Worm (Caenorhabditis elegans): Measurements from ENCODE around the gene str-256.

The str-256 gene

DNA sequence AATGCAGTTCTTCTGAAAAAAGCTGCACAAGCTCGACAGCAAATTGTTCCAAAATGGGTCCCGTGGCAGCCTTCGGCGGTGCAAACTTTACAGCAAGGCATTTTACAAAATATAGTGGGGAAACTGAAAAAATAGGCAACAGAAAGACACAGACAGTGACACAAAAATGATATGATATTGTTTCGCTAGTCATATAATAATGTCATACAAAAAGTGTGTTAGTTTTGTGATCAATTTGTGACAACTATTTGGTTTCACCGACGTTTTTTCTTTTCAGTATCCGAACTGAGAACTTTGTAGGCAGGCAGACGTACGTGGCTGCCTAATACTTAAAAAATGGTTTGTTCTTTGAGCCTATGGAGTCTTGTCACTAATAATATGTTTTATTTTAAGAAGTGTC is 18.3 kb upstream of the str-256 start, which contains the start of gene nhr-210:
Gene nhr-210, minus strand, starts transcription at position 101 of the 400 bp plus-strand sequence.
- TF ChIP-seq mep-1 (tag; optimal IDR thresholded peaks at IDR 0.05) = no peak
- TF ChIP-seq pha-4 (tag; optimal IDR thresholded peaks at IDR 0.05) = no peak
- TF ChIP-seq zip-8 (tag; optimal IDR thresholded peaks at IDR 0.05) = no peak
- TF ChIP-seq nhr-237 (tag; optimal IDR thresholded peaks at IDR 0.05) = no peak
- TF ChIP-seq flh-1 (GFP tag; optimal IDR thresholded peaks at IDR 0.05) = no peak
- TF ChIP-seq cnd-1 (tag; optimal IDR thresholded peaks at IDR 0.05) = no peak
- TF ChIP-seq ces-1 (GFP tag; optimal IDR thresholded peaks at IDR 0.05) = no peak
- no peak for TF ChIP-seq ztf-11 (tag; optimal IDR thresholded peaks at IDR 0.05)
- TF ChIP-seq elt-3 (tag; optimal IDR thresholded peaks at IDR 0.05) = no peak
- no peak for TF ChIP-seq ceh-43 (GFP tag; optimal IDR thresholded peaks at IDR 0.05)
- no peak for TF ChIP-seq ceh-39 (tag; optimal IDR thresholded peaks at IDR 0.05)
- TF ChIP-seq unc-62 (GFP tag; optimal IDR thresholded peaks at IDR 0.05) = no peak
- no peak for TF ChIP-seq blmp-1 (tag; optimal IDR thresholded peaks at IDR 0.05)
- TF ChIP-seq lin-32 (GFP tag; optimal IDR thresholded peaks at IDR 0.05) = no peak
- no peak for TF ChIP-seq ceh-83 (GFP tag; optimal IDR thresholded peaks at IDR 0.05)
- no peak for TF ChIP-seq drap-1 (GFP tag; optimal IDR thresholded peaks at IDR 0.05)
- TF ChIP-seq elt-1 (tag; optimal IDR thresholded peaks at IDR 0.05; ENCODE audit: borderline replicate concordance, insufficient read depth) = no peak
- no peak for TF ChIP-seq mls-2 (tag; optimal IDR thresholded peaks at IDR 0.05)
- TF ChIP-seq lsy-2 (tag; optimal IDR thresholded peaks at IDR 0.05) = no peak

DNA sequence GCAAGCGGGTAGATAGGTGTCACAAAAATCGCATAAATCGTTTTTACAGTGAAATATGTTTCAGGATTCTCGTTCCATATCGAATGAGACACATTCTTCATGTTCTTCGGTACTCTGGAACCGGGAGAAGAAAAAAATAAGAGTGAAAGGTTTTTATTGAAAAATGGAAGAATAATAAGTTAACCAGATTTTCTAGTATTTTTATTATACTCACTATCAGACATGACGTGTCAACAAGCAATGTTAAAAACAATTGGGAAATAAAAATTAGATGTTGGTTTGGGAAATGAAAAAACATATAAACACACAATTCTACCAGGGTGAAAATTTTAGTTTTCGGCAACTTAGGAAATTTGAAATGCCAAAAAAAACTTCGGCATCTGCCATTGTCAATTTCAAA is 11.3 kb upstream of the str-256 start, which contains the start of gene srh-37:
Gene srh-37, minus strand, starts transcription at position 101 of the 400 bp plus-strand sequence.
- TF ChIP-seq M03D4.4 (tag; optimal IDR thresholded peaks at IDR 0.05) (no peak), ztf-11 (tag; optimal IDR thresholded peaks at IDR 0.05) (no peak), elt-3 (tag; optimal IDR thresholded peaks at IDR 0.05) (no peak), bed-3 (GFP tag; optimal IDR thresholded peaks at IDR 0.05) (no peak), elt-1 (tag; optimal IDR thresholded peaks at IDR 0.05; ENCODE audit: borderline replicate concordance, insufficient read depth) (no peak), ceh-83 (GFP tag; optimal IDR thresholded peaks at IDR 0.05) (no peak), pha-4 (tag; optimal IDR thresholded peaks at IDR 0.05) (no peak), unc-120 (tag; optimal IDR thresholded peaks at IDR 0.05; ENCODE audit: poor library complexity, severe bottlenecking) (no peak), sem-2 (GFP tag; optimal IDR thresholded peaks at IDR 0.05) (no peak), lin-13 (tag; optimal IDR thresholded peaks at IDR 0.05) (no peak), drap-1 (GFP tag; optimal IDR thresholded peaks at IDR 0.05) (no peak), snpc-4 (tag; optimal IDR thresholded peaks at IDR 0.05) (no peak), blmp-1 (tag; optimal IDR thresholded peaks at IDR 0.05) (no peak)

DNA sequence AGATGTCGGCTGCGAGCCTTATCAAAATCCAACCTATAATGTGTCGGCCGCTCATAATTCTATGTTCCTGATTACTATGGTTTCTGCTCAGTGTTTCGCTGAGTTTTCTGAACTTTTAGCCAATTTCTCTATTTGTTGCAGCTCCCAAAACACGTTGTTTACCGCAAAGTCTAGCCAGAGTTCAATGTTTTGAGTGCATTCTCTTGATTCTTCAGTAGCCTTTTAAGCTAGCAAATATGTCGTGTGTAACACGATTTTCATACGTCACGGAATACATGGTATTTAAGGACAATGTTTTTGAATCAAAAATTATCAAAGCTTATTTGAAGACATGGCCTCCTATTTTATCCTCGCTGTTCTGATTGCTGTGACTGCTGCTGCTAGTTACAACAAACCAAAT is 4.1 kb upstream of the str-256 start, which contains the start of gene srlf-19:
Gene srlf-19, plus strand, starts transcription at position 301 of the 400 bp plus-strand sequence.
- TF ChIP-seq zip-8 (tag; optimal IDR thresholded peaks at IDR 0.05) (no peak), ceh-43 (GFP tag; optimal IDR thresholded peaks at IDR 0.05) (no peak), nhr-28 (tag; optimal IDR thresholded peaks at IDR 0.05) (no peak), hlh-1 (tag; optimal IDR thresholded peaks at IDR 0.05) (no peak), ham-2 (GFP tag; optimal IDR thresholded peaks at IDR 0.05) (no peak), tbx-8 (GFP tag; optimal IDR thresholded peaks at IDR 0.05) (no peak), sptf-1 (tag; optimal IDR thresholded peaks at IDR 0.05) (no peak)

DNA sequence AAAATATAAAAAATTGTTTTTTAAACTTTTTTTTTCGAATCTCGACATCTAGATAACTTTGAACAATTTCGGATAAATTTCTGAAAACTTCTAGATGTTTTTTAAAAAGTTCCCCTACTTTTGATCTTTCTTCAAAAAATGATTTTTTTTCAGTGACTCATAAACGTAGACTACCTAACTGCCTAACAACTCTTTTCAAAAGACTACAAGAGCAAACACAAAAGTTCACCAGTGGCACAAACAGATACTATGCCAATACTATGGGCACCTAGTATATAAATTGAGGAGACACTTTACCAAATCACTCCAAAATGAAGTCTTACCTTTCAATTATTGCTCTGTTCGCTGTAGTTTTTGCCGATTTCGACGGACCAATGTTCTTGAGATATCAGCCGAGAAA is 2.6 kb upstream of the str-256 start, which contains the start of gene srlf-35:
Gene srlf-35, plus strand, starts transcription at position 301 of the 400 bp plus-strand sequence.
- TF ChIP-seq elt-1 (tag; optimal IDR thresholded peaks at IDR 0.05; ENCODE audit: borderline replicate concordance, insufficient read depth) = no peak
- no peak for TF ChIP-seq ham-2 (GFP tag; optimal IDR thresholded peaks at IDR 0.05)
- TF ChIP-seq ztf-11 (tag; optimal IDR thresholded peaks at IDR 0.05) = no peak
- TF ChIP-seq sptf-1 (tag; optimal IDR thresholded peaks at IDR 0.05) = no peak
- no peak for TF ChIP-seq cnd-1 (tag; optimal IDR thresholded peaks at IDR 0.05)
- TF ChIP-seq sem-2 (GFP tag; optimal IDR thresholded peaks at IDR 0.05) = no peak
- no peak for TF ChIP-seq nhr-237 (tag; optimal IDR thresholded peaks at IDR 0.05)
- no peak for TF ChIP-seq unc-120 (tag; optimal IDR thresholded peaks at IDR 0.05; ENCODE audit: poor library complexity, severe bottlenecking)
- TF ChIP-seq mab-5 (tag; optimal IDR thresholded peaks at IDR 0.05) = no peak
- TF ChIP-seq pha-4 (tag; optimal IDR thresholded peaks at IDR 0.05) = no peak
- TF ChIP-seq mls-2 (tag; optimal IDR thresholded peaks at IDR 0.05) = no peak
- no peak for TF ChIP-seq unc-39 (tag; optimal IDR thresholded peaks at IDR 0.05)
- TF ChIP-seq ces-1 (GFP tag; optimal IDR thresholded peaks at IDR 0.05) = no peak
- TF ChIP-seq lsy-2 (tag; optimal IDR thresholded peaks at IDR 0.05) = no peak
- TF ChIP-seq unc-62 (GFP tag; optimal IDR thresholded peaks at IDR 0.05) = no peak
- TF ChIP-seq flh-1 (GFP tag; optimal IDR thresholded peaks at IDR 0.05) = no peak
- no peak for TF ChIP-seq nhr-28 (tag; optimal IDR thresholded peaks at IDR 0.05)
- no peak for TF ChIP-seq zip-8 (tag; optimal IDR thresholded peaks at IDR 0.05)
- no peak for TF ChIP-seq snpc-4 (tag; optimal IDR thresholded peaks at IDR 0.05)

All from whole organism, mixed stage, embryonic.